Worm (Caenorhabditis elegans) whole organism, young adult: ENCODE data around the gene msp-142.

Experiments
- B0035.1 ChIP-seq: sonication (generic microtip); optimal IDR thresholded peaks from 2 replicates; lab custom pipeline; 2016; ENCODE audit warnings: missing genetic modification characterization, mild to moderate bottlenecking, missing compliant biosample characterization, missing genotype, missing genetic modification reagents
- B0261.1 ChIP-seq: sonication (generic microtip); optimal IDR thresholded peaks from 2 replicates; lab custom pipeline; 2016; ENCODE audit warnings: mild to moderate bottlenecking, missing genetic modification characterization, moderate library complexity, missing compliant biosample characterization
- D2030.7 ChIP-seq: fragments of 200-800 bp; sonication (Bioruptor generic); IDR thresholded peaks from 2 replicates; pipeline ENCODE4 v1.3.6; 2022; ENCODE audit warnings: missing genetic modification reagents, missing genetic modification characterization, missing compliant biosample characterization
- F22D6.2 ChIP-seq: sonication (generic microtip); optimal IDR thresholded peaks from 2 replicates; lab custom pipeline; 2016; ENCODE audit warnings: mild to moderate bottlenecking, missing genetic modification characterization, missing compliant biosample characterization
- F23B12.7 ChIP-seq: sonication (generic microtip); optimal IDR thresholded peaks from 2 replicates; lab custom pipeline; 2017; ENCODE audit warnings: missing genetic modification characterization, mild to moderate bottlenecking, missing compliant biosample characterization, antibody characterized with exemption, moderate library complexity; ENCODE audit not compliant: insufficient read depth
- F33H1.4 ChIP-seq: fragments of 200-800 bp; sonication (Bioruptor generic); IDR thresholded peaks from 2 replicates; pipeline ENCODE4 v1.3.6; 2022; ENCODE audit warnings: missing genetic modification reagents, missing genetic modification characterization, missing compliant biosample characterization
- F49E8.2 ChIP-seq: sonication (generic microtip); optimal IDR thresholded peaks from 3 replicates; lab custom pipeline; 2017; ENCODE audit warnings: missing genetic modification characterization, mild to moderate bottlenecking, missing compliant biosample characterization, antibody characterized with exemption, moderate library complexity; ENCODE audit not compliant: insufficient read depth
- F57A8.1 ChIP-seq: fragments of 200-800 bp; sonication (Bioruptor generic); optimal IDR thresholded peaks from 2 replicates; lab custom pipeline; 2018; ENCODE audit warnings: mild to moderate bottlenecking, missing genetic modification characterization, moderate library complexity, missing compliant biosample characterization
- T07F8.4 ChIP-seq: sonication (generic microtip); optimal IDR thresholded peaks from 2 replicates; lab custom pipeline; 2016; ENCODE audit warnings: mild to moderate bottlenecking, missing genetic modification characterization, moderate library complexity, missing compliant biosample characterization
- T26A5.8 ChIP-seq: sonication (generic microtip); optimal IDR thresholded peaks from 2 replicates; lab custom pipeline; 2016; ENCODE audit warnings: missing genetic modification characterization, missing compliant biosample characterization
- Y53F4B.3 ChIP-seq: fragments of 200-800 bp; sonication (Bioruptor generic); IDR thresholded peaks from 2 replicates; pipeline ENCODE4 v1.3.6; 2022; ENCODE audit warnings: missing genetic modification reagents, missing genetic modification characterization, missing compliant biosample characterization
- Y53G8AR.9 ChIP-seq: fragments of 200-800 bp; sonication (Bioruptor generic); conservative IDR thresholded peaks from 2 replicates; pipeline ENCODE4 v1.3.6; 2022; ENCODE audit warnings: missing genetic modification reagents, missing genetic modification characterization, missing compliant biosample characterization
- ama-1 ChIP-seq, 3 experiments: fragments of 150-350 bp in 1 of 3; sonication (generic microtip) in 2 of 3; optimal IDR thresholded peaks; 2 replicates each; lab custom pipeline; 2014 to 2018; ENCODE audit warnings: missing biosample characterization in 2 of 3, missing genetic modification characterization in 2 of 3, missing genetic modification reagents in 2 of 3
- atf-7 ChIP-seq: sonication (generic microtip); optimal IDR thresholded peaks from 2 replicates; lab custom pipeline; 2017; ENCODE audit warnings: mild to moderate bottlenecking, missing genetic modification characterization, missing compliant biosample characterization
- bed-1 ChIP-seq: fragments of 200-800 bp; sonication (Bioruptor generic); IDR thresholded peaks from 2 replicates; pipeline ENCODE4 v1.3.6; 2022; ENCODE audit warnings: missing genetic modification reagents, missing genetic modification characterization, missing compliant biosample characterization
- ccch-3 ChIP-seq: fragments of 200-800 bp; sonication (Bioruptor generic); optimal IDR thresholded peaks from 2 replicates; lab custom pipeline; 2018; ENCODE audit warnings: mild to moderate bottlenecking, missing genetic modification characterization, missing compliant biosample characterization
- cebp-1 ChIP-seq, 2 experiments: fragments of 200-800 bp in 1 of 2; sonication (Bioruptor generic) in 1 of 2; sonication (generic microtip) in 1 of 2; IDR thresholded peaks in 1 of 2; optimal IDR thresholded peaks in 1 of 2; 2 replicates each; pipeline versions ENCODE4 v1.3.6 to Lab custom; 2017 to 2022; ENCODE audit warnings: missing compliant biosample characterization in 2 of 2, missing genetic modification characterization in 2 of 2, mild to moderate bottlenecking in 1 of 2, missing genetic modification reagents in 1 of 2, moderate library complexity in 1 of 2
- ceh-79 ChIP-seq: sonication (generic microtip); optimal IDR thresholded peaks from 2 replicates; lab custom pipeline; 2017; ENCODE audit warnings: mild to moderate bottlenecking, missing genetic modification characterization, missing compliant biosample characterization
- die-1 ChIP-seq: sonication (generic microtip); optimal IDR thresholded peaks from 2 replicates; lab custom pipeline; 2016; ENCODE audit warnings: missing genotype, mild to moderate bottlenecking, missing genetic modification characterization, missing compliant biosample characterization
- egrh-3 ChIP-seq: fragments of 200-800 bp; sonication (Bioruptor generic); IDR thresholded peaks from 2 replicates; pipeline ENCODE4 v1.3.6; 2022; ENCODE audit warnings: missing genetic modification reagents, missing genetic modification characterization, missing compliant biosample characterization
- ets-4 ChIP-seq: fragments of 200-800 bp; sonication (Bioruptor generic); optimal IDR thresholded peaks from 2 replicates; lab custom pipeline; 2018; ENCODE audit warnings: mild to moderate bottlenecking, missing genetic modification characterization, missing compliant biosample characterization
- hmg-20 ChIP-seq: fragments of 200-800 bp; sonication (Bioruptor generic); IDR thresholded peaks from 2 replicates; pipeline ENCODE4 v1.3.6; 2022; ENCODE audit warnings: missing genetic modification reagents, missing genetic modification characterization, missing compliant biosample characterization
- lin-26 ChIP-seq: fragments of 200-800 bp; sonication (Bioruptor generic); IDR thresholded peaks from 2 replicates; pipeline ENCODE4 v1.3.6; 2022; ENCODE audit warnings: missing genetic modification reagents, missing genetic modification characterization, missing compliant biosample characterization
- lin-40 ChIP-seq: sonication (generic microtip); optimal IDR thresholded peaks from 2 replicates; lab custom pipeline; 2016; ENCODE audit warnings: missing genetic modification characterization, mild to moderate bottlenecking, missing compliant biosample characterization, missing genotype, missing genetic modification reagents
- lin-54 ChIP-seq: fragments of 200-800 bp; sonication (Bioruptor generic); optimal IDR thresholded peaks from 2 replicates; lab custom pipeline; 2018; ENCODE audit warnings: mild to moderate bottlenecking, missing genetic modification characterization, missing compliant biosample characterization
- mel-28 ChIP-seq: sonication (generic microtip); optimal IDR thresholded peaks from 2 replicates; lab custom pipeline; 2016; ENCODE audit warnings: borderline replicate concordance, mild to moderate bottlenecking, missing genetic modification characterization, missing compliant biosample characterization
- mes-4 ChIP-seq: sonication (generic microtip); optimal IDR thresholded peaks from 2 replicates; lab custom pipeline; 2016; ENCODE audit warnings: missing genotype, missing genetic modification characterization, missing compliant biosample characterization
- nhr-27 ChIP-seq: fragments of 200-800 bp; sonication (Bioruptor generic); optimal IDR thresholded peaks from 2 replicates; lab custom pipeline; 2018; ENCODE audit warnings: mild to moderate bottlenecking, missing genetic modification characterization, moderate library complexity, missing compliant biosample characterization
- rcor-1 ChIP-seq: fragments of 200-800 bp; sonication (Bioruptor generic); IDR thresholded peaks from 2 replicates; pipeline ENCODE4 v1.3.6; 2022; ENCODE audit warnings: missing genetic modification reagents, missing genetic modification characterization, missing compliant biosample characterization
- rec-8 ChIP-seq, 2 experiments: sonication (generic microtip); optimal IDR thresholded peaks; 2 replicates each; lab custom pipeline; 2016; ENCODE audit warnings: mild to moderate bottlenecking in 2 of 2, missing genetic modification characterization in 2 of 2, missing genetic modification reagents in 2 of 2, missing genotype in 2 of 2, missing biosample characterization in 1 of 2, missing compliant biosample characterization in 1 of 2, moderate library complexity in 1 of 2
- sdz-38 ChIP-seq: sonication (generic microtip); optimal IDR thresholded peaks from 2 replicates; lab custom pipeline; 2016; ENCODE audit warnings: missing genotype, missing genetic modification characterization, missing compliant biosample characterization
- sea-2 ChIP-seq: fragments of 200-800 bp; sonication (Bioruptor generic); IDR thresholded peaks from 2 replicates; pipeline ENCODE4 v1.3.6; 2022; ENCODE audit warnings: missing genetic modification characterization, missing compliant biosample characterization
- snpc-3.4 ChIP-seq: sonication (generic microtip); optimal IDR thresholded peaks from 2 replicates; lab custom pipeline; 2017; ENCODE audit warnings: missing genetic modification characterization, mild to moderate bottlenecking, missing compliant biosample characterization, antibody characterized with exemption, moderate library complexity, missing genotype, missing genetic modification reagents
- tlf-1 ChIP-seq: fragments of 200-800 bp; sonication (Bioruptor generic); optimal IDR thresholded peaks from 2 replicates; lab custom pipeline; 2018; ENCODE audit warnings: mild to moderate bottlenecking, missing genetic modification characterization, missing compliant biosample characterization
- unc-62 ChIP-seq: fragments of 150-350 bp; optimal IDR thresholded peaks from 2 replicates; lab custom pipeline; 2014; ENCODE audit warnings: missing biosample characterization, missing genetic modification reagents, missing genetic modification characterization
- zfh-2 ChIP-seq: fragments of 200-800 bp; sonication (Bioruptor generic); conservative IDR thresholded peaks from 2 replicates; pipeline ENCODE4 v1.3.6; 2022; ENCODE audit warnings: missing genetic modification reagents, missing genetic modification characterization, missing compliant biosample characterization
- ztf-26 ChIP-seq: sonication (generic microtip); optimal IDR thresholded peaks from 2 replicates; lab custom pipeline; 2017; ENCODE audit warnings: missing genetic modification characterization, missing compliant biosample characterization

msp-142 gene

DNA sequence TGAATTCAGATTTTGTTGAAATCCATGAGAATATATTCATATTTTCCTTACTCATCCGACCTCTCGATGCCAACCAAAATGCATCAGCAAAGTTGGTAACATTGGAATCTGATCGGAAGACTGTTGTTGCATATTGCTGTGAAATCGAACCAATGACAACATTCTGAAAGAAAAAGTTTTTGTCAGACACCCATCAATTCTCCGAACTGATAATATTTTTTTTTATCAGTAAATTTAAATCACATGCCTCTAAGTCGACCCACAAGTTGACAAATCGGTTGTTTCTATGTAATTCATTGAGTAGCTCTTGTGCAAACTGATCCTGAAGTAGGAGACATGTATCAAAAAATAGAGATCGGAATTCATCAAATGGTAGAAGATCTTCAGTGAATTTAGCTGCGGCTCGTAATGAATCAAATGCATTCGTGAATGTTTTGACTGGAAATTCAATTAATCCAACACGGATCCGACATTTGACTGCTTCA, 32.3 kb downstream of the msp-142 start, which contains the start of gene col-74 (continued):
- no peak for TF ChIP-seq nhr-27 (tag; lab: Kevin White, UChicago)

- TF ChIP-seq egrh-3 (GFP tag; lab: Robert Waterston, UW) (peak; percentile 57; the same call in 1 of the 2 replicates), zfh-2 (GFP tag; lab: Robert Waterston, UW) (peak; percentile 82), sea-2 (GFP tag; lab: Robert Waterston, UW) (no peak), snpc-3.4 (tag; lab: Kevin White, UChicago) (no peak), mel-28 (tag; lab: Kevin White, UChicago) (no peak)
- TF ChIP-seq, all 124 proteins: peak for 2
These were observed 33.6 kb downstream of the msp-142 start for ce11 chrII:5831373-5831772.

- no peak for TF ChIP-seq Y53G8AR.9 (GFP tag; lab: Robert Waterston, UW)
- no peak for TF ChIP-seq ama-1 (optimal IDR thresholded peaks at IDR 0.05; lab: Kevin White, UChicago)
- no peak for TF ChIP-seq ama-1 (GFP tag; optimal IDR thresholded peaks at IDR 0.05; lab: Kevin White, UChicago)
- no peak for TF ChIP-seq sdz-38 (tag; lab: Kevin White, UChicago)
- TF ChIP-seq ets-4 (GFP tag; lab: Kevin White, UChicago): no peak
- TF ChIP-seq D2030.7: no peak
- TF ChIP-seq ztf-26: no peak
- no peak for TF ChIP-seq lin-40 (tag; lab: Kevin White, UChicago)
- TF ChIP-seq F23B12.7: no peak
- TF ChIP-seq T26A5.8: no peak
- no peak for TF ChIP-seq atf-7 (tag; lab: Kevin White, UChicago)
- no peak for TF ChIP-seq hmg-20 (GFP tag; lab: Robert Waterston, UW)
- no peak for TF ChIP-seq rec-8 (tag; optimal IDR thresholded peaks at IDR 0.05; lab: Kevin White, UChicago)
- TF ChIP-seq lin-26 (GFP tag; lab: Robert Waterston, UW): no peak
These were observed 35.4 kb downstream of the msp-142 start, which contains the start of gene gtap-1 for ce11 chrII:5833136-5833535. gtap-1 (minus strand) TSS chrII:5833236.

- TF ChIP-seq F57A8.1 (GFP tag; lab: Kevin White, UChicago) (no peak), tlf-1 (GFP tag; lab: Kevin White, UChicago) (no peak), T07F8.4 (tag; lab: Kevin White, UChicago) (no peak), ceh-79 (tag; lab: Kevin White, UChicago) (no peak), die-1 (no peak), hmg-20 (GFP tag; lab: Robert Waterston, UW) (no peak), ccch-3 (GFP tag; lab: Kevin White, UChicago) (no peak), F49E8.2 (tag; lab: Kevin White, UChicago) (no peak), mes-4 (tag; lab: Kevin White, UChicago) (no peak), lin-54 (GFP tag; lab: Kevin White, UChicago) (no peak), cebp-1 (GFP tag; IDR thresholded peaks at IDR 0.05; lab: Robert Waterston, UW) (no peak), cebp-1 (tag; optimal IDR thresholded peaks at IDR 0.05; lab: Kevin White, UChicago) (no peak), B0035.1 (tag; lab: Kevin White, UChicago) (no peak), rcor-1 (GFP tag; lab: Robert Waterston, UW) (no peak), F33H1.4 (GFP tag; lab: Robert Waterston, UW) (no peak), B0261.1 (tag; lab: Kevin White, UChicago) (no peak), zfh-2 (GFP tag; lab: Robert Waterston, UW) (no peak), bed-1 (GFP tag; lab: Robert Waterston, UW) (no peak), F22D6.2 (no peak), unc-62 (GFP tag; lab: Kevin White, UChicago) (no peak), Y53F4B.3 (no peak)
These were observed 37.4 kb downstream of the msp-142 start for ce11 chrII:5835146-5835545.
